Fruit fly (Drosophila melanogaster): ENCODE measurements around the gene MED20.

DNA sequence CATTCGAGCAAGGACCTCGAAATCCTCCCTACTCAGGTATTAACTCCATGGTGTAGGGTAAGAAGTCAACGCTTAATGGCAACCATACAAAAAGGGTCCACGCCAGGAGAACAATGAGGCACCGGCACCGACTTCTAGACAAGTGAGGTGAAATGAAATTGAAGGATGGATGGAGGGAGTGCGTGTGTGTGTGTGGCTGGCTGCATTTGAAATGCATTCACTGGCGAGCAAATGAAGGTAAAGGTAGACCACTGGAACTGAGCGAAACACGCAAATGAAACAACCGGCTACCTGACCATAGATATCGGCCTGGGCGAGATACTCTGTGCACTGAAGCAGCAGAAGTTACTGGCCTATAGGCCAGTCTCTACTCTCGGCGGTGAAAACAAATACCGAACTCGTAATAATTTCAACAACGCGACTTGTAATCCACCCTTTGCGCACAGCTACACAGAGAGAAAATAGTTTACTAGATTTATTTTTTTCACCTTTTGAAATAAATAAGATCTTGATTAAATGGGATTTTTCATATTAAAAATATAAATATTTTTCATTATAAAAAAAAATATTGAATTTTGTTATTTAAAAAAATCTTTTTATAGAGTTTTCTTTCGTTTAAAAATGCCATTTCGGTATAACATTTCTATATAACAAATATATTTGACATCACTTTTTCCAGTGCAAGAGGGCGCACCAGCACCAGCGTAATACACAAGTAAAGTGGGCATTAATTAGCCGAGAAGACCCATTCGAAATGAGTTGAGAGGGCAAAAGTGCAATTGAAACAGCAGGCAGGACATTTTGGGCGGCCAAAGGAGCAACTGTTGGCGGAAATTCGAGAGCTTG, 9.2 kb upstream of the MED20 start:
- no peak for TF ChIP-seq h (optimal IDR thresholded peaks at IDR 0.05)
- TF ChIP-seq Myc (optimal IDR thresholded peaks at IDR 0.05): no peak
- no peak for TF ChIP-seq Sin3A (optimal IDR thresholded peaks at IDR 0.05)
- TF ChIP-seq psq (optimal IDR thresholded peaks at IDR 0.05): no peak
- TF ChIP-seq ttk (optimal IDR thresholded peaks at IDR 0.05): no peak
- TF ChIP-seq insv (optimal IDR thresholded peaks at IDR 0.05): no peak

Measured in Kc167 (cell line).